Worm (Caenorhabditis elegans) whole organism, L4/young adult: ENCODE data around the gene cwn-1.

Experiments used
- dao-5 ChIP-seq: sonication (generic microtip); optimal IDR thresholded peaks from 2 replicates; lab custom pipeline; 2016; ENCODE audit warnings: missing genotype, missing genetic modification characterization, moderate library complexity, missing compliant biosample characterization
- him-1 ChIP-seq: sonication (generic microtip); optimal IDR thresholded peaks from 2 replicates; lab custom pipeline; 2016; ENCODE audit warnings: missing genotype, missing genetic modification reagents, missing genetic modification characterization, missing compliant biosample characterization

DNA sequence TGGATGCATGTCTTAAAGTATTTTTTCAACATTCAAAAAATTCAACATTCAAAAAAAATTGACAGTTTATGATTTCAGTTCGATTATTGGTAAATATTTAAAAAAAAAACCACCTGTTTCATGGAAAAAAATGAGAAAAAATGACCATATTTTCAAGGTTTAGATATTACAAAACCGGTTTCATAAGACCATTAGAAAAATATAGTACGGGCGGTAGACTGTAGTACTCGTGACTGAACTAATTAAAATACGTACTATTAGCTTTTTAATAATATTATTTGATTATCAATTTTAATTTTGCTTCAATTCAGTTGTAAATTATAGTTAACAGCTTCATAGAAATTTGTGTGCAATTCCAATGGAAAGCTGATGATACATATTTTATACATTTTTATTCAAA lies 43.2 kb upstream of the cwn-1 start:
- no peak for TF ChIP-seq dao-5 (tag; lab: Kevin White, UChicago)
- TF ChIP-seq him-1 (tag; lab: Kevin White, UChicago): no peak
